Worm (Caenorhabditis elegans) whole organism, young adult: Measurements from ENCODE around the gene egl-2.

Experiments
- K11D2.4 ChIP-seq: fragments of 200-800 bp; sonication (Bioruptor generic); IDR thresholded peaks from 2 replicates; pipeline ENCODE4 v1.3.6; 2022; ENCODE audit warnings: missing genetic modification reagents, missing genetic modification characterization, missing compliant biosample characterization
- ceh-100 ChIP-seq: fragments of 200-800 bp; sonication (Bioruptor generic); IDR thresholded peaks from 2 replicates; pipeline ENCODE4 v1.3.6; 2022; ENCODE audit warnings: missing genetic modification reagents, missing genetic modification characterization, missing compliant biosample characterization
- dpff-1 ChIP-seq: sonication (generic microtip); optimal IDR thresholded peaks from 2 replicates; lab custom pipeline; 2017; ENCODE audit warnings: mild to moderate bottlenecking, missing genetic modification characterization, missing compliant biosample characterization
- efl-1 ChIP-seq: fragments of 150-350 bp; optimal IDR thresholded peaks from 2 replicates; lab custom pipeline; 2014; ENCODE audit warnings: missing biosample characterization, missing genetic modification reagents, missing genetic modification characterization
- lag-1 ChIP-seq: fragments of 200-800 bp; sonication (Bioruptor generic); IDR thresholded peaks from 2 replicates; pipeline ENCODE4 v1.3.6; 2022; ENCODE audit warnings: missing genetic modification reagents, missing genetic modification characterization, missing compliant biosample characterization
- lir-1 ChIP-seq: fragments of 200-800 bp; sonication (Bioruptor generic); conservative IDR thresholded peaks from 2 replicates; pipeline ENCODE4 v1.3.6; 2022; ENCODE audit warnings: missing genetic modification reagents, missing genetic modification characterization, missing compliant biosample characterization
- nfya-1 ChIP-seq: sonication (generic microtip); optimal IDR thresholded peaks from 2 replicates; lab custom pipeline; 2017; ENCODE audit warnings: antibody characterized with exemption, missing compliant biosample characterization, missing genetic modification characterization, borderline replicate concordance; ENCODE audit not compliant: insufficient read depth
- pha-4 ChIP-seq: fragments of 150-350 bp; sonication (generic microtip); optimal IDR thresholded peaks from 2 replicates; lab custom pipeline; 2014; ENCODE audit warnings: missing biosample characterization, missing genetic modification reagents, missing genetic modification characterization
- sea-2 ChIP-seq: fragments of 200-800 bp; sonication (Bioruptor generic); IDR thresholded peaks from 2 replicates; pipeline ENCODE4 v1.3.6; 2022; ENCODE audit warnings: missing genetic modification characterization, missing compliant biosample characterization
- ztf-3 ChIP-seq: fragments of 200-800 bp; sonication (Bioruptor generic); optimal IDR thresholded peaks from 2 replicates; lab custom pipeline; 2018; ENCODE audit warnings: mild to moderate bottlenecking, missing genetic modification characterization, missing compliant biosample characterization

ce11 chrV:1327317-1327716, 28.2 kb upstream of the egl-2 start:
- TF ChIP-seq pha-4 (tag; lab: Kevin White, UChicago): no peak
- no peak for TF ChIP-seq ztf-3 (GFP tag; lab: Kevin White, UChicago)
- TF ChIP-seq lir-1 (GFP tag; lab: Robert Waterston, UW): no peak
- TF ChIP-seq dpff-1 (tag; lab: Kevin White, UChicago): no peak
- no peak for TF ChIP-seq lag-1 (GFP tag; lab: Robert Waterston, UW)
- no peak for TF ChIP-seq efl-1 (GFP tag; lab: Kevin White, UChicago)
- no peak for TF ChIP-seq K11D2.4 (GFP tag; lab: Robert Waterston, UW)
- no peak for TF ChIP-seq ceh-100 (GFP tag; lab: Robert Waterston, UW)
- TF ChIP-seq nfya-1 (tag; lab: Kevin White, UChicago): no peak
- TF ChIP-seq sea-2 (GFP tag; lab: Robert Waterston, UW): no peak
